Fruit fly (Drosophila melanogaster) whole organism, embryonic: Measurements from ENCODE around the gene CG5968.
A peak's percentile ranks its signal among the peaks of the same experiment; 100 is the strongest.

Experiments
- BtbVII ChIP-seq: fragments of 200-800 bp; sonication (Bioruptor generic); optimal IDR thresholded peaks from 3 replicates; lab custom pipeline; 2017; ENCODE audit warnings: missing biosample characterization, mild to moderate bottlenecking, missing genetic modification characterization
- CG10147 ChIP-seq: fragments of 200-800 bp; sonication (Bioruptor generic); optimal IDR thresholded peaks from 2 replicates; lab custom pipeline; 2019; ENCODE audit warnings: missing biosample characterization, mild to moderate bottlenecking, missing genetic modification characterization, moderate library complexity
- CG10274 ChIP-seq: fragments of 200-800 bp; sonication (Bioruptor generic); optimal IDR thresholded peaks from 3 replicates; lab custom pipeline; 2017; ENCODE audit warnings: missing biosample characterization, mild to moderate bottlenecking, missing genetic modification characterization
- CG10431 ChIP-seq: fragments of 200-800 bp; sonication (Bioruptor generic); optimal IDR thresholded peaks from 3 replicates; lab custom pipeline; 2018; ENCODE audit warnings: missing biosample characterization, mild to moderate bottlenecking, missing genetic modification characterization
- CG11398 ChIP-seq: fragments of 200-800 bp; sonication (Bioruptor generic); optimal IDR thresholded peaks from 2 replicates; lab custom pipeline; 2016; ENCODE audit warnings: missing biosample characterization, missing genetic modification characterization
- CG11456 ChIP-seq: fragments of 200-800 bp; sonication (Bioruptor generic); IDR thresholded peaks from 3 replicates; pipeline ENCODE4 v1.3.6; 2022; ENCODE audit warnings: missing biosample characterization, missing genetic modification characterization
- CG12071 ChIP-seq: fragments of 200-800 bp; sonication (Bioruptor generic); optimal IDR thresholded peaks from 3 replicates; lab custom pipeline; 2018; ENCODE audit warnings: missing biosample characterization, mild to moderate bottlenecking, missing genetic modification characterization
- CG13287 ChIP-seq: fragments of 200-800 bp; sonication (Bioruptor generic); IDR thresholded peaks from 2 replicates; pipeline ENCODE4 v1.3.6; 2022; ENCODE audit warnings: missing biosample characterization, missing genetic modification characterization; ENCODE audit not compliant: partially characterized antibody
- CG14441 ChIP-seq: fragments of 200-800 bp; sonication (Bioruptor generic); IDR thresholded peaks from 2 replicates; pipeline ENCODE4 v1.3.6; 2022; ENCODE audit warnings: missing biosample characterization, missing genetic modification characterization
- CG16779 ChIP-seq: fragments of 200-800 bp; sonication (Bioruptor generic); IDR thresholded peaks from 2 replicates; pipeline ENCODE4 v1.3.6; 2022; ENCODE audit warnings: missing biosample characterization, missing genetic modification characterization
- CG16815 ChIP-seq: fragments of 200-800 bp; sonication (Bioruptor generic); optimal IDR thresholded peaks from 3 replicates; lab custom pipeline; 2017; ENCODE audit warnings: missing biosample characterization, mild to moderate bottlenecking, missing genetic modification characterization
- CG17385 ChIP-seq: fragments of 200-800 bp; sonication (Bioruptor generic); optimal IDR thresholded peaks from 3 replicates; lab custom pipeline; 2018; ENCODE audit warnings: missing biosample characterization, mild to moderate bottlenecking, missing genetic modification characterization
- CG2202 ChIP-seq: fragments of 200-800 bp; sonication (Bioruptor generic); optimal IDR thresholded peaks from 2 replicates; lab custom pipeline; 2018; ENCODE audit warnings: missing biosample characterization, mild to moderate bottlenecking, missing genetic modification characterization
- CG2712 ChIP-seq: fragments of 200-800 bp; optimal IDR thresholded peaks from 3 replicates; lab custom pipeline; 2019; ENCODE audit warnings: missing biosample characterization, mild to moderate bottlenecking, missing genetic modification characterization, moderate library complexity
- CG31365 ChIP-seq: fragments of 200-800 bp; sonication (Bioruptor generic); optimal IDR thresholded peaks from 2 replicates; lab custom pipeline; 2018; ENCODE audit warnings: missing biosample characterization, mild to moderate bottlenecking, missing genetic modification characterization
- CG33213 ChIP-seq: fragments of 200-800 bp; sonication (Bioruptor generic); optimal IDR thresholded peaks from 3 replicates; lab custom pipeline; 2016; ENCODE audit warnings: missing biosample characterization, missing genetic modification characterization
- CG3726 ChIP-seq: fragments of 200-800 bp; sonication (Bioruptor generic); IDR thresholded peaks from 3 replicates; pipeline ENCODE4, ENCODE4 v1.3.6; 2022; ENCODE audit warnings: missing biosample characterization, missing genetic modification characterization
- CG3838 ChIP-seq: fragments of 200-800 bp; sonication (Bioruptor generic); optimal IDR thresholded peaks from 3 replicates; lab custom pipeline; 2016; ENCODE audit warnings: missing biosample characterization, missing genetic modification characterization
- CG6654 ChIP-seq: fragments of 200-800 bp; sonication (Bioruptor generic); optimal IDR thresholded peaks from 2 replicates; lab custom pipeline; 2017; ENCODE audit warnings: missing biosample characterization, mild to moderate bottlenecking, missing genetic modification characterization
- CG6765 ChIP-seq: fragments of 200-800 bp; sonication (Bioruptor generic); optimal IDR thresholded peaks from 3 replicates; lab custom pipeline; 2017; ENCODE audit warnings: missing biosample characterization, mild to moderate bottlenecking, missing genetic modification characterization
- CG7271 ChIP-seq: fragments of 200-800 bp; sonication (Bioruptor generic); optimal IDR thresholded peaks from 2 replicates; lab custom pipeline; 2018; ENCODE audit warnings: missing biosample characterization, mild to moderate bottlenecking, missing genetic modification characterization, moderate library complexity
- CG7357 ChIP-seq: fragments of 200-800 bp; sonication (Bioruptor generic); IDR thresholded peaks from 3 replicates; pipeline ENCODE4 v1.3.6; 2022; ENCODE audit warnings: missing biosample characterization, missing genetic modification characterization
- CG7556 ChIP-seq: fragments of 200-800 bp; sonication (Bioruptor generic); optimal IDR thresholded peaks from 2 replicates; lab custom pipeline; 2017; ENCODE audit warnings: missing biosample characterization, mild to moderate bottlenecking, missing genetic modification characterization
- CG7745 ChIP-seq: fragments of 200-800 bp; sonication (Bioruptor generic); optimal IDR thresholded peaks from 2 replicates; lab custom pipeline; 2018; ENCODE audit warnings: missing biosample characterization, mild to moderate bottlenecking, missing genetic modification characterization, moderate library complexity
- CG7963 ChIP-seq: fragments of 200-800 bp; sonication (Bioruptor generic); IDR thresholded peaks from 3 replicates; pipeline ENCODE4 v1.3.6; 2022; ENCODE audit warnings: missing biosample characterization, missing genetic modification characterization; ENCODE audit not compliant: partially characterized antibody
- CG8290 ChIP-seq, 3 experiments: fragments of 200-800 bp; sonication (Bioruptor generic); optimal IDR thresholded peaks; 2 replicates each; lab custom pipeline; 2016 to 2019; ENCODE audit warnings: missing biosample characterization in 3 of 3, missing genetic modification characterization in 3 of 3, mild to moderate bottlenecking in 2 of 3, moderate library complexity in 1 of 3
- CG9817 ChIP-seq: fragments of 200-800 bp; sonication (Bioruptor generic); optimal IDR thresholded peaks from 2 replicates; lab custom pipeline; 2018; ENCODE audit warnings: missing biosample characterization, mild to moderate bottlenecking, missing genetic modification characterization, moderate library complexity
- CG9876 ChIP-seq: fragments of 200-800 bp; sonication (Bioruptor generic); optimal IDR thresholded peaks from 2 replicates; lab custom pipeline; 2016; ENCODE audit warnings: missing biosample characterization, missing genetic modification characterization
- Dip3 ChIP-seq: fragments of 200-800 bp; sonication (Bioruptor generic); optimal IDR thresholded peaks from 3 replicates; lab custom pipeline; 2016; ENCODE audit warnings: missing biosample characterization, missing genetic modification characterization
- HLH3B ChIP-seq: fragments of 200-800 bp; sonication (Bioruptor generic); IDR thresholded peaks from 2 replicates; pipeline ENCODE4 v1.3.6; 2022; ENCODE audit warnings: missing biosample characterization, missing genetic modification characterization
- Max ChIP-seq: fragments of 200-800 bp; sonication (Bioruptor generic); optimal IDR thresholded peaks from 2 replicates; lab custom pipeline; 2016; ENCODE audit warnings: missing biosample characterization, mild to moderate bottlenecking, missing genetic modification characterization
- Oli ChIP-seq: fragments of 200-800 bp; sonication (Bioruptor generic); optimal IDR thresholded peaks from 2 replicates; lab custom pipeline; 2018; ENCODE audit warnings: missing biosample characterization, mild to moderate bottlenecking, missing genetic modification characterization, moderate library complexity
- Opbp ChIP-seq: fragments of 200-800 bp; sonication (Bioruptor generic); IDR thresholded peaks from 3 replicates; pipeline ENCODE4 v1.3.6; 2022; ENCODE audit warnings: missing biosample characterization, missing genetic modification characterization; ENCODE audit not compliant: partially characterized antibody
- Ssrp ChIP-seq: fragments of 200-800 bp; sonication (Bioruptor generic); optimal IDR thresholded peaks from 2 replicates; lab custom pipeline; 2018; ENCODE audit warnings: missing biosample characterization, mild to moderate bottlenecking, missing genetic modification characterization, moderate library complexity
- ap ChIP-seq: fragments of 200-800 bp; sonication (Bioruptor generic); IDR thresholded peaks from 2 replicates; pipeline ENCODE4 v1.3.6; 2022; ENCODE audit warnings: missing biosample characterization, missing genetic modification characterization
- bcd ChIP-seq: fragments of 200-800 bp; sonication (Bioruptor generic); optimal IDR thresholded peaks from 2 replicates; lab custom pipeline; 2017; ENCODE audit warnings: missing biosample characterization, mild to moderate bottlenecking, missing genetic modification characterization
- chif ChIP-seq, 2 experiments: fragments of 200-800 bp; sonication (Bioruptor generic); optimal IDR thresholded peaks; 3 replicates each; lab custom pipeline; 2016; ENCODE audit warnings: missing biosample characterization in 2 of 2, missing genetic modification characterization in 2 of 2
- ci ChIP-seq: fragments of 200-800 bp; sonication (Bioruptor generic); IDR thresholded peaks from 3 replicates; pipeline ENCODE4 v1.3.6; 2022; ENCODE audit warnings: missing biosample characterization, missing genetic modification characterization
- danr ChIP-seq: fragments of 200-800 bp; sonication (Bioruptor generic); IDR thresholded peaks from 2 replicates; pipeline ENCODE4 v1.3.6; 2022; ENCODE audit warnings: missing biosample characterization, missing genetic modification characterization
- dpn ChIP-seq, 2 experiments: fragments of 200-800 bp; sonication (Bioruptor generic); optimal IDR thresholded peaks; 3 replicates each; lab custom pipeline; 2016; ENCODE audit warnings: missing biosample characterization in 2 of 2, missing genetic modification characterization in 2 of 2
- dysf ChIP-seq: fragments of 200-800 bp; sonication (Bioruptor generic); IDR thresholded peaks from 3 replicates; pipeline ENCODE4 v1.3.6; 2022; ENCODE audit warnings: missing biosample characterization, missing genetic modification characterization
- gcm2 ChIP-seq: fragments of 200-800 bp; sonication (Bioruptor generic); optimal IDR thresholded peaks from 2 replicates; lab custom pipeline; 2016; ENCODE audit warnings: missing biosample characterization, missing genetic modification characterization
- gt ChIP-seq: fragments of 200-800 bp; sonication (Bioruptor generic); IDR thresholded peaks from 2 replicates; pipeline ENCODE4 v1.3.6; 2022; ENCODE audit warnings: missing biosample characterization, missing genetic modification characterization
- hth ChIP-seq: fragments of >200 bp; optimal IDR thresholded peaks from 2 replicates; lab custom pipeline; 2017; ENCODE audit warnings: inconsistent platforms
- insv ChIP-seq, 2 experiments: fragments of 200-800 bp; sonication (Bioruptor generic); optimal IDR thresholded peaks; 3 replicates each; lab custom pipeline; 2016 to 2018; ENCODE audit warnings: missing biosample characterization in 2 of 2, missing genetic modification characterization in 2 of 2
- kay ChIP-seq: fragments of 200-800 bp; sonication (Bioruptor generic); optimal IDR thresholded peaks from 2 replicates; lab custom pipeline; 2016; ENCODE audit warnings: missing biosample characterization, missing genetic modification characterization
- ken ChIP-seq: fragments of 200-800 bp; sonication (Bioruptor generic); IDR thresholded peaks from 3 replicates; pipeline ENCODE4 v1.3.6; 2022; ENCODE audit warnings: missing biosample characterization, missing genetic modification characterization
- pfk ChIP-seq: fragments of 200-800 bp; sonication (Bioruptor generic); optimal IDR thresholded peaks from 2 replicates; lab custom pipeline; 2018; ENCODE audit warnings: missing biosample characterization, mild to moderate bottlenecking, missing genetic modification characterization, moderate library complexity
- rib ChIP-seq: fragments of 200-800 bp; sonication (Bioruptor generic); IDR thresholded peaks from 2 replicates; pipeline ENCODE4 v1.3.6; 2022; ENCODE audit warnings: missing biosample characterization, missing genetic modification characterization
- ro ChIP-seq: fragments of 200-800 bp; sonication (Bioruptor generic); IDR thresholded peaks from 2 replicates; pipeline ENCODE4 v1.3.6; 2022; ENCODE audit warnings: missing biosample characterization, missing genetic modification characterization
- tin ChIP-seq: fragments of 200-800 bp; sonication (Bioruptor generic); optimal IDR thresholded peaks from 3 replicates; lab custom pipeline; 2016; ENCODE audit warnings: missing biosample characterization, missing genetic modification characterization

The CG5968 gene

DNA sequence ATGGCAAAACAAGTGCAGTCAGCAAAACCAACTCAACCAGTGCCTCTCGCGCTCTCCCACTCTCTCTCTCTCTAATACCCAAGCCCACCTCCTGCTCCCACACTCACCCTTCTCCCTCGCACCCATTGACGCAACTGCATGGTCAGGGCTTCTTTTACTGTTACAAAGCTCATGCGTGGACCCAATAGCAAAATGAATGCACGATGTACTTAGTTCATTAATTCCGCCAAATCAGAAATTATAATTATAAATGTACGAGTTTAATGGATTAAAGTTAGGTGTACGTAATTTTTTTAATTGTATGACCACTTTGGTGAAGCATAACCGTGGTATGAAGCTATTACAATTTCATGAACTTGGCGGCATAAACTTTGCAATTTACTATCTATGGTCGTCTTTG, 4.0 kb downstream of the CG5968 start (continued):
- TF ChIP-seq CG13287 (GFP tag; lab: Robert Waterston, UW) (no peak), CG9876 (GFP tag; lab: Kevin White, UChicago) (no peak), hth (lab: Kevin White, UChicago) (no peak), gcm2 (GFP tag; lab: Kevin White, UChicago) (no peak), CG10147 (GFP tag; lab: Kevin White, UChicago) (peak; percentile 79), CG3726 (GFP tag; lab: Robert Waterston, UW) (no peak), CG6654 (GFP tag; lab: Kevin White, UChicago) (no peak), Max (GFP tag; lab: Kevin White, UChicago) (peak; percentile 45), CG7357 (no peak), CG33213 (GFP tag; lab: Kevin White, UChicago) (peak; percentile 22), CG10274 (GFP tag; lab: Kevin White, UChicago) (peak; percentile 13), CG7271 (tag; lab: Kevin White, UChicago) (no peak), BtbVII (GFP tag; lab: Kevin White, UChicago) (peak; percentile 56), CG7556 (GFP tag; lab: Kevin White, UChicago) (peak; percentile 72), rib (GFP tag; lab: Robert Waterston, UW) (0 out of 2 replicates have a peak, but pooled peaks have one; percentile 45), CG2712 (tag; lab: Kevin White, UChicago) (peak; percentile 70), CG14441 (peak; percentile 53; the same call in 1 of the 2 replicates), CG7745 (tag; lab: Kevin White, UChicago) (no peak), Oli (tag; lab: Kevin White, UChicago) (peak; percentile 69), CG2202 (no peak), CG16815 (no peak), CG8290 (GFP tag; optimal IDR thresholded peaks at IDR 0.05; lab: Kevin White, UChicago) (no peak), CG8290 (tag; optimal IDR thresholded peaks at IDR 0.05; lab: Kevin White, UChicago) (peak in 1 of 2 experiments; percentile 77), ro (GFP tag; lab: Robert Waterston, UW) (no peak), kay (no peak), Ssrp (peak; percentile 42), chif (GFP tag; optimal IDR thresholded peaks at IDR 0.05; lab: Kevin White, UChicago) (peak in 1 of 2 experiments; percentile 40), ken (GFP tag; lab: Robert Waterston, UW) (0 out of 3 replicates have a peak, but pooled peaks have one; percentile 47), Dip3 (no peak), tin (GFP tag; lab: Kevin White, UChicago) (peak; percentile 28), dysf (GFP tag; lab: Robert Waterston, UW) (peak; percentile 68), dpn (GFP tag; optimal IDR thresholded peaks at IDR 0.05; lab: Kevin White, UChicago) (peak; percentile 42 to 50), CG11398 (GFP tag; lab: Kevin White, UChicago) (peak; percentile 16), CG6765 (GFP tag; lab: Kevin White, UChicago) (peak; percentile 3), gt (GFP tag; lab: Robert Waterston, UW) (no peak), CG3838 (GFP tag; lab: Kevin White, UChicago) (no peak), danr (no peak), CG10431 (GFP tag; lab: Kevin White, UChicago) (no peak), insv (GFP tag; optimal IDR thresholded peaks at IDR 0.05; lab: Kevin White, UChicago) (no peak), CG16779 (GFP tag; lab: Robert Waterston, UW) (0 out of 2 replicates have a peak, but pooled peaks have one; percentile 36), CG12071 (peak; percentile 65), pfk (GFP tag; lab: Kevin White, UChicago) (no peak), CG7963 (GFP tag; lab: Robert Waterston, UW) (no peak), CG9817 (tag; lab: Kevin White, UChicago) (peak; percentile 57), CG17385 (GFP tag; lab: Kevin White, UChicago) (peak; percentile 67), Opbp (GFP tag; lab: Robert Waterston, UW) (no peak), CG31365 (tag; lab: Kevin White, UChicago) (peak; percentile 42), HLH3B (GFP tag; lab: Robert Waterston, UW) (peak; percentile 50; the same call in 1 of the 2 replicates), bcd (GFP tag; lab: Kevin White, UChicago) (peak; percentile 59), ci (GFP tag; lab: Robert Waterston, UW) (peak; percentile 82), ap (GFP tag; lab: Robert Waterston, UW) (0 out of 2 replicates have a peak, but pooled peaks have one; percentile 16), CG11456 (GFP tag; lab: Robert Waterston, UW) (0 out of 3 replicates have a peak, but pooled peaks have one; percentile 53)
